Fruit fly (Drosophila melanogaster) whole organism, embryonic: ENCODE measurements around the gene CG31141.

Source experiments
- B-H1 ChIP-seq: fragments of 200-800 bp; sonication (Bioruptor generic); IDR thresholded peaks from 3 replicates; pipeline ENCODE4 v1.3.6; 2022; ENCODE audit warnings: missing biosample characterization, missing genetic modification characterization
- C15 ChIP-seq: fragments of 200-800 bp; sonication (Bioruptor generic); IDR thresholded peaks from 3 replicates; pipeline ENCODE4 v1.3.6; 2022; ENCODE audit warnings: missing biosample characterization, missing genetic modification characterization
- CG10267 ChIP-seq: fragments of 200-800 bp; sonication (Bioruptor generic); optimal IDR thresholded peaks from 2 replicates; lab custom pipeline; 2018; ENCODE audit warnings: missing biosample characterization, mild to moderate bottlenecking, missing genetic modification characterization, moderate library complexity
- CG10274 ChIP-seq: fragments of 200-800 bp; sonication (Bioruptor generic); optimal IDR thresholded peaks from 3 replicates; lab custom pipeline; 2017; ENCODE audit warnings: missing biosample characterization, mild to moderate bottlenecking, missing genetic modification characterization
- CG10979 ChIP-seq: fragments of 200-800 bp; sonication (Bioruptor generic); optimal IDR thresholded peaks from 2 replicates; lab custom pipeline; 2018; ENCODE audit warnings: missing biosample characterization, mild to moderate bottlenecking, missing genetic modification characterization, moderate library complexity
- CG11093 ChIP-seq: fragments of 200-800 bp; sonication (Bioruptor generic); IDR thresholded peaks from 3 replicates; pipeline ENCODE4 v1.3.6; 2022; ENCODE audit warnings: missing biosample characterization, missing genetic modification characterization
- CG12155 ChIP-seq: fragments of 200-800 bp; sonication (Bioruptor generic); optimal IDR thresholded peaks from 3 replicates; lab custom pipeline; 2016; ENCODE audit warnings: missing biosample characterization, missing genetic modification characterization
- CG12391 ChIP-seq: fragments of 200-800 bp; sonication (Bioruptor generic); optimal IDR thresholded peaks from 3 replicates; lab custom pipeline; 2018; ENCODE audit warnings: missing biosample characterization, mild to moderate bottlenecking, missing genetic modification characterization, moderate library complexity
- CG13624 ChIP-seq: fragments of 200-800 bp; sonication (Bioruptor generic); optimal IDR thresholded peaks from 2 replicates; lab custom pipeline; 2016; ENCODE audit warnings: missing biosample characterization, missing genetic modification characterization
- CG15479 ChIP-seq: fragments of 200-800 bp; sonication (Bioruptor generic); optimal IDR thresholded peaks from 3 replicates; lab custom pipeline; 2019; ENCODE audit warnings: missing biosample characterization, mild to moderate bottlenecking, missing genetic modification characterization, moderate library complexity
- CG1603 ChIP-seq: fragments of 200-800 bp; sonication (Bioruptor generic); optimal IDR thresholded peaks from 2 replicates; lab custom pipeline; 2019; ENCODE audit warnings: missing biosample characterization, mild to moderate bottlenecking, missing genetic modification characterization, moderate library complexity
- CG17186 ChIP-seq: fragments of 200-800 bp; sonication (Bioruptor generic); optimal IDR thresholded peaks from 3 replicates; lab custom pipeline; 2017; ENCODE audit warnings: missing biosample characterization, missing genetic modification reagents, missing genetic modification characterization
- CG1792 ChIP-seq: fragments of 200-800 bp; sonication (Bioruptor generic); optimal IDR thresholded peaks from 2 replicates; lab custom pipeline; 2016; ENCODE audit warnings: missing biosample characterization, missing genetic modification characterization
- CG18619 ChIP-seq: fragments of 200-800 bp; sonication (Bioruptor generic); optimal IDR thresholded peaks from 3 replicates; lab custom pipeline; 2017; ENCODE audit warnings: missing biosample characterization, mild to moderate bottlenecking, missing genetic modification characterization
- CG18764 ChIP-seq: fragments of 200-800 bp; sonication (Bioruptor generic); optimal IDR thresholded peaks from 3 replicates; lab custom pipeline; 2016; ENCODE audit warnings: missing biosample characterization, missing genetic modification characterization
- CG3726 ChIP-seq: fragments of 200-800 bp; sonication (Bioruptor generic); IDR thresholded peaks from 3 replicates; pipeline ENCODE4, ENCODE4 v1.3.6; 2022; ENCODE audit warnings: missing biosample characterization, missing genetic modification characterization
- CG4282 ChIP-seq: fragments of 200-800 bp; sonication (Bioruptor generic); optimal IDR thresholded peaks from 2 replicates; lab custom pipeline; 2016; ENCODE audit warnings: missing biosample characterization, missing genetic modification characterization
- CG43689 ChIP-seq: fragments of 200-800 bp; sonication (Bioruptor generic); IDR thresholded peaks from 2 replicates; pipeline ENCODE4 v1.3.6; 2022; ENCODE audit warnings: missing biosample characterization, missing genetic modification characterization
- CG7786 ChIP-seq: fragments of 200-800 bp; sonication (Bioruptor generic); optimal IDR thresholded peaks from 2 replicates; lab custom pipeline; 2016; ENCODE audit warnings: missing biosample characterization, missing genetic modification characterization
- CG7928 ChIP-seq: fragments of 200-800 bp; sonication (Bioruptor generic); optimal IDR thresholded peaks from 2 replicates; lab custom pipeline; 2017; ENCODE audit warnings: missing biosample characterization, mild to moderate bottlenecking, missing genetic modification characterization
- CG8359 ChIP-seq: fragments of 200-800 bp; sonication (Bioruptor generic); optimal IDR thresholded peaks from 2 replicates; lab custom pipeline; 2017; ENCODE audit warnings: missing biosample characterization, mild to moderate bottlenecking, missing genetic modification characterization, borderline replicate concordance
- D ChIP-seq, 2 experiments: fragments of 200-800 bp in 1 of 2; fragments of >200 bp in 1 of 2; sonication (Bioruptor generic) in 1 of 2; optimal IDR thresholded peaks; 2 replicates in 1 of 2; 3 replicates in 1 of 2; lab custom pipeline; 2017; ENCODE audit warnings: mild to moderate bottlenecking in 1 of 2, missing biosample characterization in 1 of 2, missing genetic modification characterization in 1 of 2, missing genetic modification reagents in 1 of 2
- Dek ChIP-seq: fragments of 200-800 bp; sonication (Bioruptor generic); optimal IDR thresholded peaks from 3 replicates; lab custom pipeline; 2019; ENCODE audit warnings: missing biosample characterization, mild to moderate bottlenecking, missing genetic modification characterization, moderate library complexity
- Dp ChIP-seq: fragments of 200-800 bp; sonication (Bioruptor generic); optimal IDR thresholded peaks from 2 replicates; lab custom pipeline; 2018; ENCODE audit warnings: missing biosample characterization, mild to moderate bottlenecking, missing genetic modification characterization, moderate library complexity
- Dref ChIP-seq: fragments of 200-800 bp; sonication (Bioruptor generic); IDR thresholded peaks from 2 replicates; pipeline ENCODE4 v1.3.6; 2022; ENCODE audit warnings: missing biosample characterization, missing genetic modification characterization
- Drgx ChIP-seq: fragments of 200-800 bp; sonication (Bioruptor generic); IDR thresholded peaks from 2 replicates; pipeline ENCODE4 v1.3.6; 2022; ENCODE audit warnings: missing biosample characterization, missing genetic modification characterization
- Fer1 ChIP-seq: fragments of 200-800 bp; sonication (Bioruptor generic); optimal IDR thresholded peaks from 2 replicates; lab custom pipeline; 2017; ENCODE audit warnings: missing biosample characterization, mild to moderate bottlenecking, missing genetic modification characterization
- Fer2 ChIP-seq: fragments of 200-800 bp; sonication (Bioruptor generic); optimal IDR thresholded peaks from 2 replicates; lab custom pipeline; 2018; ENCODE audit warnings: missing biosample characterization, mild to moderate bottlenecking, missing genetic modification characterization, moderate library complexity
- Hr3 ChIP-seq: fragments of 200-800 bp; sonication (Bioruptor generic); optimal IDR thresholded peaks from 3 replicates; lab custom pipeline; 2016; ENCODE audit warnings: missing biosample characterization, missing genetic modification characterization
- Hr78 ChIP-seq, 2 experiments: fragments of 200-800 bp in 1 of 2; fragments of >200 bp in 1 of 2; sonication (Bioruptor generic) in 1 of 2; optimal IDR thresholded peaks; 2 replicates each; lab custom pipeline; 2017 to 2019; ENCODE audit warnings: missing biosample characterization in 2 of 2, missing genetic modification characterization in 2 of 2, mild to moderate bottlenecking in 1 of 2, moderate library complexity in 1 of 2
- Nf-YC ChIP-seq: fragments of 200-800 bp; optimal IDR thresholded peaks from 3 replicates; lab custom pipeline; 2019; ENCODE audit warnings: missing biosample characterization, mild to moderate bottlenecking, missing genetic modification characterization, moderate library complexity
- bab2 ChIP-seq: fragments of 200-800 bp; sonication (Bioruptor generic); optimal IDR thresholded peaks from 2 replicates; lab custom pipeline; 2016; ENCODE audit warnings: missing biosample characterization, missing genetic modification characterization
- cwo ChIP-seq: fragments of 200-800 bp; sonication (Bioruptor generic); optimal IDR thresholded peaks from 3 replicates; lab custom pipeline; 2017; ENCODE audit warnings: missing biosample characterization, missing genetic modification characterization, mild to moderate bottlenecking, moderate library complexity, missing genetic modification reagents
- fd96Cb ChIP-seq: fragments of 200-800 bp; sonication (Bioruptor generic); optimal IDR thresholded peaks from 2 replicates; lab custom pipeline; 2018; ENCODE audit warnings: missing biosample characterization, mild to moderate bottlenecking, missing genetic modification characterization, moderate library complexity
- hth ChIP-seq: fragments of >200 bp; optimal IDR thresholded peaks from 2 replicates; lab custom pipeline; 2017; ENCODE audit warnings: inconsistent platforms
- inv ChIP-seq: fragments of 200-800 bp; sonication (Bioruptor generic); IDR thresholded peaks from 2 replicates; pipeline ENCODE4 v1.3.6; 2022; ENCODE audit warnings: missing biosample characterization, missing genetic modification characterization; ENCODE audit not compliant: partially characterized antibody
- jigr1 ChIP-seq: fragments of 200-800 bp; sonication (Bioruptor generic); IDR thresholded peaks from 3 replicates; pipeline ENCODE4 v1.3.6; 2022; ENCODE audit warnings: missing biosample characterization, missing genetic modification characterization
- jumu ChIP-seq: fragments of 200-800 bp; sonication (Bioruptor generic); optimal IDR thresholded peaks from 3 replicates; lab custom pipeline; 2016; ENCODE audit warnings: missing biosample characterization, missing genetic modification characterization
- knrl ChIP-seq: fragments of 200-800 bp; sonication (Bioruptor generic); IDR thresholded peaks from 3 replicates; pipeline ENCODE4 v1.3.6; 2022; ENCODE audit warnings: missing biosample characterization, missing genetic modification characterization; ENCODE audit not compliant: partially characterized antibody
- lilli ChIP-seq: fragments of 200-800 bp; sonication (Bioruptor generic); optimal IDR thresholded peaks from 3 replicates; lab custom pipeline; 2016; ENCODE audit warnings: missing biosample characterization, missing genetic modification characterization
- maf-S ChIP-seq: fragments of 200-800 bp; sonication (Bioruptor generic); optimal IDR thresholded peaks from 2 replicates; lab custom pipeline; 2016; ENCODE audit warnings: missing biosample characterization, missing genetic modification characterization
- mirr ChIP-seq: fragments of 200-800 bp; sonication (Bioruptor generic); optimal IDR thresholded peaks from 3 replicates; lab custom pipeline; 2018; ENCODE audit warnings: missing biosample characterization, mild to moderate bottlenecking, missing genetic modification characterization
- peb ChIP-seq: fragments of 200-800 bp; sonication (Bioruptor generic); IDR thresholded peaks from 2 replicates; pipeline ENCODE4 v1.3.6; 2022; ENCODE audit warnings: missing biosample characterization, missing genetic modification characterization
- pzg ChIP-seq: fragments of 200-800 bp; sonication (Bioruptor generic); optimal IDR thresholded peaks from 3 replicates; lab custom pipeline; 2018; ENCODE audit warnings: missing biosample characterization, mild to moderate bottlenecking, missing genetic modification characterization, moderate library complexity
- repo ChIP-seq: fragments of 200-800 bp; sonication (Bioruptor generic); optimal IDR thresholded peaks from 2 replicates; lab custom pipeline; 2016; ENCODE audit warnings: missing biosample characterization, missing genetic modification characterization
- schlank ChIP-seq: fragments of 200-800 bp; sonication (Bioruptor generic); optimal IDR thresholded peaks from 2 replicates; lab custom pipeline; 2018; ENCODE audit warnings: missing biosample characterization, mild to moderate bottlenecking, missing genetic modification characterization
- sd ChIP-seq: fragments of 200-800 bp; sonication (Bioruptor generic); optimal IDR thresholded peaks from 3 replicates; lab custom pipeline; 2018; ENCODE audit warnings: missing biosample characterization, mild to moderate bottlenecking, missing genetic modification characterization, moderate library complexity
- sug ChIP-seq: fragments of 200-800 bp; optimal IDR thresholded peaks from 2 replicates; lab custom pipeline; 2019; ENCODE audit warnings: missing biosample characterization, mild to moderate bottlenecking, missing genetic modification characterization, moderate library complexity
- zf30C ChIP-seq: fragments of 200-800 bp; sonication (Bioruptor generic); optimal IDR thresholded peaks from 3 replicates; lab custom pipeline; 2018; ENCODE audit warnings: missing biosample characterization, mild to moderate bottlenecking, missing genetic modification characterization

The CG31141 gene

dm6 chr3R:23931095-23931728 lies 8.1 kb downstream of the CG31141 start, which contains the start of the genes Rpt2 and CG13599 (continued):
- TF ChIP-seq repo (GFP tag; lab: Kevin White, UChicago) (no peak), inv (0 out of 2 replicates have a peak, but pooled peaks have one; percentile 23), jumu (GFP tag; lab: Kevin White, UChicago) (no peak), CG8359 (GFP tag; lab: Kevin White, UChicago) (no peak), CG3726 (GFP tag; lab: Robert Waterston, UW) (no peak), zf30C (GFP tag; lab: Kevin White, UChicago) (no peak), C15 (GFP tag; lab: Robert Waterston, UW) (no peak), CG10267 (tag; lab: Kevin White, UChicago) (peak; percentile 69), CG1603 (tag; lab: Kevin White, UChicago) (peak; percentile 26), Dp (peak; percentile 85), Dek (no peak), knrl (GFP tag; lab: Robert Waterston, UW) (peak; percentile 52; the same call in 1 of the 3 replicates), Fer1 (GFP tag; lab: Kevin White, UChicago) (peak; percentile 12), CG10274 (GFP tag; lab: Kevin White, UChicago) (no peak), CG12391 (tag; lab: Kevin White, UChicago) (peak; percentile 63), bab2 (peak; percentile 6), maf-S (GFP tag; lab: Kevin White, UChicago) (no peak), lilli (GFP tag; lab: Kevin White, UChicago) (peak; percentile 34), CG1792 (GFP tag; lab: Kevin White, UChicago) (no peak), mirr (GFP tag; lab: Kevin White, UChicago) (no peak), Nf-YC (tag; lab: Kevin White, UChicago) (peak; percentile 24), CG15479 (GFP tag; lab: Kevin White, UChicago) (no peak), fd96Cb (tag; lab: Kevin White, UChicago) (no peak), schlank (tag; lab: Kevin White, UChicago) (no peak), peb (GFP tag; lab: Robert Waterston, UW) (no peak), CG12155 (GFP tag; lab: Kevin White, UChicago) (peak; percentile 14), CG4282 (no peak), Dref (GFP tag; lab: Robert Waterston, UW) (peak; percentile 67), hth (lab: Kevin White, UChicago) (no peak), CG7928 (GFP tag; lab: Kevin White, UChicago) (no peak), CG13624 (peak; percentile 47), Hr78 (GFP tag; optimal IDR thresholded peaks at IDR 0.05; lab: Kevin White, UChicago) (no peak), cwo (GFP tag; lab: Kevin White, UChicago) (no peak), jigr1 (GFP tag; lab: Robert Waterston, UW) (no peak), Drgx (GFP tag; lab: Robert Waterston, UW) (no peak), Fer2 (no peak), D (optimal IDR thresholded peaks at IDR 0.05; lab: Kevin White, UChicago) (no peak), D (GFP tag; optimal IDR thresholded peaks at IDR 0.05; lab: Kevin White, UChicago) (no peak), pzg (GFP tag; lab: Kevin White, UChicago) (peak; percentile 87), CG7786 (GFP tag; lab: Kevin White, UChicago) (no peak), CG10979 (tag; lab: Kevin White, UChicago) (peak; percentile 32), sug (peak; percentile 19), CG43689 (GFP tag; lab: Robert Waterston, UW) (no peak), CG18619 (no peak), CG17186 (peak; percentile 69), CG11093 (no peak), B-H1 (GFP tag; lab: Robert Waterston, UW) (no peak), sd (tag; lab: Kevin White, UChicago) (peak; percentile 10), CG18764 (GFP tag; lab: Kevin White, UChicago) (no peak), Hr3 (GFP tag; lab: Kevin White, UChicago) (no peak)
